Fruit fly (Drosophila melanogaster): ENCODE data around the gene Cyp4d20.
A peak's percentile ranks its signal among the peaks of the same experiment; 100 is the strongest.

Gene Cyp4d20

DNA sequence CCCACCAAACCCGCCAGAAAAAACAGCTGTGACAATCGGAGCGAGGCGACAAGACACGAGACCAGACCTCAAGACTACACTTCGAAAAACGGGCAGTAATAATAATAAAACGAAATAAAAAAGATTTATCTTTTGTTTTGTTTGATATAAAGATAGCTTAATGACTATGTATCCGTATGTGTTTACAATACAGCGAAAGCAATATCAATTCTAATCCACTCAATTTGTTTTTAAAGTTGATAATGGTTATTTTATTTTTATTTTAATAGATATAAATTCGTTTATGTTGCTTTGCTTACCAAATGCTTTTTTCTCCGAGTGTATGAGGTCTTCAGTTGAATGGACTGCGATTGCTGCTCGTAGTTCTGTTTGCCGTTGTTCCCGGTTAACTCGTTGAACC lies 1.0 kb upstream of the Cyp4d20 start (continued):
- TF ChIP-seq rgr (GFP tag; optimal IDR thresholded peaks at IDR 0.05), result peak; percentile 55
- peak; percentile 63 for TF ChIP-seq Sp1 (GFP tag; optimal IDR thresholded peaks at IDR 0.05)

- TF ChIP-seq Hr83 (GFP tag; optimal IDR thresholded peaks at IDR 0.05; ENCODE audit: poor library complexity, severe bottlenecking) (no peak), Mio (GFP tag; optimal IDR thresholded peaks at IDR 0.05) (no peak), dmrt93B (GFP tag; optimal IDR thresholded peaks at IDR 0.05) (no peak), CrebA (GFP tag; optimal IDR thresholded peaks at IDR 0.05; ENCODE audit: borderline replicate concordance) (no peak), Vsx2 (GFP tag; optimal IDR thresholded peaks at IDR 0.05; ENCODE audit: partially characterized antibody) (no peak), sv (GFP tag; optimal IDR thresholded peaks at IDR 0.05) (no peak), Hr78 (GFP tag; optimal IDR thresholded peaks at IDR 0.05) (no peak), Dif (GFP tag; optimal IDR thresholded peaks at IDR 0.05; ENCODE audit: partially characterized antibody) (no peak), brk (GFP tag; optimal IDR thresholded peaks at IDR 0.05) (no peak), CG9705 (GFP tag; optimal IDR thresholded peaks at IDR 0.05) (no peak), tai (GFP tag; optimal IDR thresholded peaks at IDR 0.05) (no peak), psq (GFP tag; optimal IDR thresholded peaks at IDR 0.05) (no peak), lola (GFP tag; optimal IDR thresholded peaks at IDR 0.05) (no peak), dl (GFP tag; optimal IDR thresholded peaks at IDR 0.05; ENCODE audit: insufficient read depth in 1 of 2, partially characterized antibody in 2 of 2) (no peak), foxo (GFP tag; optimal IDR thresholded peaks at IDR 0.05) (no peak), woc (GFP tag; optimal IDR thresholded peaks at IDR 0.05) (no peak)
Observed at dm6 chr3L:2476941-2477340, 1.3 kb downstream of the Cyp4d20 start.

dm6 chr3L:2475564-2476260 lies 2.5 kb downstream of the Cyp4d20 start, which contains the start of gene CG16762:
TSS of gene CG16762 (minus strand) at chr3L:2475614.
- TF ChIP-seq Hr83 (GFP tag; optimal IDR thresholded peaks at IDR 0.05; ENCODE audit: poor library complexity, severe bottlenecking), result peak; percentile 92
- TF ChIP-seq jim (GFP tag; optimal IDR thresholded peaks at IDR 0.05), result peak; percentile 34
- peak; percentile 59 for TF ChIP-seq brk (GFP tag; optimal IDR thresholded peaks at IDR 0.05)
- no peak for TF ChIP-seq Dif (GFP tag; optimal IDR thresholded peaks at IDR 0.05; ENCODE audit: partially characterized antibody)
- TF ChIP-seq woc (GFP tag; optimal IDR thresholded peaks at IDR 0.05), result no peak
- no peak for TF ChIP-seq Dfd (GFP tag; optimal IDR thresholded peaks at IDR 0.05)
- no peak for TF ChIP-seq dmrt93B (GFP tag; optimal IDR thresholded peaks at IDR 0.05)
- no peak for TF ChIP-seq ey (GFP tag; optimal IDR thresholded peaks at IDR 0.05)
- TF ChIP-seq fru (GFP tag; optimal IDR thresholded peaks at IDR 0.05), result peak; percentile 37
- peak; percentile 72 for TF ChIP-seq h (GFP tag; optimal IDR thresholded peaks at IDR 0.05)
- TF ChIP-seq foxo (GFP tag; optimal IDR thresholded peaks at IDR 0.05), result peak in 1 of 2 experiments; percentile 61
- TF ChIP-seq dsf (GFP tag; optimal IDR thresholded peaks at IDR 0.05; ENCODE audit: borderline replicate concordance), result peak; percentile 31
- TF ChIP-seq tai (GFP tag; optimal IDR thresholded peaks at IDR 0.05), result peak; percentile 66
- TF ChIP-seq CG32264 (GFP tag; optimal IDR thresholded peaks at IDR 0.05), result peak; percentile 37
- no peak for TF ChIP-seq CrebA (GFP tag; optimal IDR thresholded peaks at IDR 0.05; ENCODE audit: borderline replicate concordance)
- TF ChIP-seq Hnf4 (GFP tag; optimal IDR thresholded peaks at IDR 0.05), result peak; percentile 47
- TF ChIP-seq psq (GFP tag; optimal IDR thresholded peaks at IDR 0.05), result peak; percentile 16
- TF ChIP-seq HLH106 (tag; optimal IDR thresholded peaks at IDR 0.05), result peak; percentile 27
- TF ChIP-seq rgr (GFP tag; optimal IDR thresholded peaks at IDR 0.05), result peak; percentile 85
- TF ChIP-seq br (GFP tag; optimal IDR thresholded peaks at IDR 0.05), result peak; percentile 54
- no peak for TF ChIP-seq Rel (GFP tag; optimal IDR thresholded peaks at IDR 0.05)
- no peak for TF ChIP-seq Rel (tag; optimal IDR thresholded peaks at IDR 0.05)
- no peak for TF ChIP-seq GATAd (GFP tag; optimal IDR thresholded peaks at IDR 0.05)
- TF ChIP-seq OdsH (GFP tag; optimal IDR thresholded peaks at IDR 0.05), result peak; percentile 75
- TF ChIP-seq Sp1 (GFP tag; optimal IDR thresholded peaks at IDR 0.05), result peak; percentile 49
- TF ChIP-seq Jra (GFP tag; optimal IDR thresholded peaks at IDR 0.05), result peak; percentile 31
